Worm (Caenorhabditis elegans) whole organism, young adult: Measurements from ENCODE around the gene R12A1.3.

Source experiments
- athp-1 ChIP-seq: sonication (generic microtip); optimal IDR thresholded peaks from 2 replicates; lab custom pipeline; 2017; ENCODE audit warnings: mild to moderate bottlenecking, missing genetic modification characterization, missing compliant biosample characterization
- bed-1 ChIP-seq: fragments of 200-800 bp; sonication (Bioruptor generic); IDR thresholded peaks from 2 replicates; pipeline ENCODE4 v1.3.6; 2022; ENCODE audit warnings: missing genetic modification reagents, missing genetic modification characterization, missing compliant biosample characterization
- dpl-1 ChIP-seq: fragments of 150-350 bp; optimal IDR thresholded peaks from 2 replicates; lab custom pipeline; 2014; ENCODE audit warnings: missing biosample characterization, missing genetic modification reagents, missing genetic modification characterization
- zfh-2 ChIP-seq: fragments of 200-800 bp; sonication (Bioruptor generic); conservative IDR thresholded peaks from 2 replicates; pipeline ENCODE4 v1.3.6; 2022; ENCODE audit warnings: missing genetic modification reagents, missing genetic modification characterization, missing compliant biosample characterization
- ztf-26 ChIP-seq: sonication (generic microtip); optimal IDR thresholded peaks from 2 replicates; lab custom pipeline; 2017; ENCODE audit warnings: missing genetic modification characterization, missing compliant biosample characterization

DNA sequence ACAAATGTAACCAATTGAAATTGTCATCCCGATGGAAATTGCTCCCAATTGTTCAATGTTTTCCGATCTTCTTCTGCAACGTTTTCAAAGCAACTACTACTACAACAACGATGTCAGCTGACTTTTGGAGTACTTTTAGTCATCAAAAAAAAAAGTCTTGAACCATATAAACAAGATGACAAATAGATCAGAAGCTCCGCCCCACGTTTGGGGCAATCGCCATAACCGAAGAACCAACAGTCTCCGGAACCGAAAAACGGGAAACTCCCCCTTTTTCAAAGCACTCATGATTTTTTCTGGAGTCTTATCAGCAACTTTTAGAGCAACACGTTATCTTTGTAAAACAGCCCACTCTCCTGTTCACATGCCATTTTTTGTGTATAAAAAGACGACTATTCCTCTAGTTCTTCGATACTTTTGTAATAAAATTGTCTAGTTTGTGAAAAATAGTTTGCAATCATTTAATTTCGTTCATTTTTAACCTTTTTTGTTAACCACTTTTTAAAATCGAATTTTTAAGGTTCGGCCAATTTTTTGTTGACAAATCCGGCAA lies 33.9 kb upstream of the R12A1.3 start:
- TF ChIP-seq bed-1 (no peak), zfh-2 (GFP tag; lab: Robert Waterston, UW) (no peak), dpl-1 (no peak), athp-1 (tag; lab: Kevin White, UChicago) (no peak), ztf-26 (tag; lab: Kevin White, UChicago) (no peak)
